Worm (Caenorhabditis elegans) whole organism, late embryonic: ENCODE results near the gene pha-4.

Experiments
- C38D4.7 ChIP-seq: fragments of 200-800 bp; sonication (Bioruptor generic); optimal IDR thresholded peaks from 2 replicates; lab custom pipeline; 2018; ENCODE audit warnings: mild to moderate bottlenecking, missing genetic modification characterization, moderate library complexity, missing compliant biosample characterization
- F13H6.1 ChIP-seq: sonication (generic microtip); optimal IDR thresholded peaks from 2 replicates; lab custom pipeline; 2016; ENCODE audit warnings: missing genetic modification characterization, missing compliant biosample characterization
- K09A11.1 ChIP-seq: sonication (generic microtip); optimal IDR thresholded peaks from 2 replicates; lab custom pipeline; 2017; ENCODE audit warnings: antibody characterized with exemption, mild to moderate bottlenecking, missing genetic modification characterization, missing compliant biosample characterization; ENCODE audit not compliant: insufficient read depth
- T23F11.4 ChIP-seq: fragments of 200-800 bp; sonication (Bioruptor generic); optimal IDR thresholded peaks from 2 replicates; lab custom pipeline; 2018; ENCODE audit warnings: mild to moderate bottlenecking, missing genetic modification characterization, missing compliant biosample characterization
- Y22D7AL.16 ChIP-seq: sonication (generic microtip); optimal IDR thresholded peaks from 2 replicates; lab custom pipeline; 2016; ENCODE audit warnings: missing genetic modification characterization, missing compliant biosample characterization
- ahr-1 ChIP-seq: sonication (generic microtip); optimal IDR thresholded peaks from 2 replicates; lab custom pipeline; 2016; ENCODE audit warnings: missing genetic modification characterization, missing compliant biosample characterization
- ama-1 ChIP-seq: fragments of 150-350 bp; optimal IDR thresholded peaks from 2 replicates; lab custom pipeline; 2014
- ceh-14 ChIP-seq: sonication (generic microtip); optimal IDR thresholded peaks from 2 replicates; lab custom pipeline; 2016; ENCODE audit warnings: missing genotype, missing genetic modification characterization, missing compliant biosample characterization
- ceh-19 ChIP-seq: fragments of 200-800 bp; sonication (Bioruptor generic); optimal IDR thresholded peaks from 2 replicates; lab custom pipeline; 2018; ENCODE audit warnings: mild to moderate bottlenecking, missing genetic modification characterization, missing compliant biosample characterization
- ceh-2 ChIP-seq: sonication (generic microtip); optimal IDR thresholded peaks from 2 replicates; lab custom pipeline; 2016; ENCODE audit warnings: missing genotype, missing genetic modification characterization, missing compliant biosample characterization
- ceh-22 ChIP-seq: sonication (generic microtip); optimal IDR thresholded peaks from 2 replicates; lab custom pipeline; 2017; ENCODE audit warnings: missing biosample characterization, missing genetic modification characterization
- ceh-24 ChIP-seq: sonication (generic microtip); optimal IDR thresholded peaks from 2 replicates; lab custom pipeline; 2016; ENCODE audit warnings: mild to moderate bottlenecking, missing genetic modification characterization, missing compliant biosample characterization
- ceh-31 ChIP-seq: sonication (generic microtip); optimal IDR thresholded peaks from 2 replicates; lab custom pipeline; 2016; ENCODE audit warnings: missing genetic modification characterization, missing compliant biosample characterization
- ceh-34 ChIP-seq: sonication (generic microtip); optimal IDR thresholded peaks from 2 replicates; lab custom pipeline; 2016; ENCODE audit warnings: mild to moderate bottlenecking, missing genetic modification characterization, missing compliant biosample characterization
- ceh-45 ChIP-seq: fragments of 200-800 bp; sonication (Bioruptor generic); IDR thresholded peaks from 2 replicates; pipeline ENCODE4 v1.3.6; 2022; ENCODE audit warnings: missing genetic modification reagents, missing genetic modification characterization, missing compliant biosample characterization
- ceh-48 ChIP-seq: sonication (generic microtip); optimal IDR thresholded peaks from 2 replicates; lab custom pipeline; 2016; ENCODE audit warnings: missing genetic modification characterization, inconsistent platforms, missing compliant biosample characterization
- ceh-9 ChIP-seq: sonication (generic microtip); optimal IDR thresholded peaks from 2 replicates; lab custom pipeline; 2016; ENCODE audit warnings: mild to moderate bottlenecking, missing genetic modification characterization, inconsistent platforms, missing compliant biosample characterization
- che-1 ChIP-seq: sonication (generic microtip); optimal IDR thresholded peaks from 2 replicates; lab custom pipeline; 2016; ENCODE audit warnings: mild to moderate bottlenecking, missing genetic modification characterization, missing compliant biosample characterization
- dmd-4 ChIP-seq: sonication (generic microtip); optimal IDR thresholded peaks from 2 replicates; lab custom pipeline; 2016; ENCODE audit warnings: borderline replicate concordance, missing genetic modification characterization, missing compliant biosample characterization
- dve-1 ChIP-seq: sonication (generic microtip); optimal IDR thresholded peaks from 2 replicates; lab custom pipeline; 2017; ENCODE audit warnings: antibody characterized with exemption, mild to moderate bottlenecking, missing genetic modification characterization, missing compliant biosample characterization
- elt-2 ChIP-seq: sonication (generic microtip); optimal IDR thresholded peaks from 2 replicates; lab custom pipeline; 2016; ENCODE audit warnings: missing genetic modification reagents, missing genetic modification characterization, missing compliant biosample characterization
- elt-4 ChIP-seq: sonication (generic microtip); optimal IDR thresholded peaks from 2 replicates; lab custom pipeline; 2016; ENCODE audit warnings: missing genetic modification characterization, missing compliant biosample characterization
- ets-4 ChIP-seq: sonication (generic microtip); optimal IDR thresholded peaks from 2 replicates; lab custom pipeline; 2016; ENCODE audit warnings: missing genetic modification characterization, missing compliant biosample characterization
- fax-1 ChIP-seq: sonication (generic microtip); optimal IDR thresholded peaks from 2 replicates; lab custom pipeline; 2016; ENCODE audit warnings: missing genotype, missing genetic modification characterization, missing compliant biosample characterization
- fkh-10 ChIP-seq: fragments of 150-350 bp; optimal IDR thresholded peaks from 2 replicates; lab custom pipeline; 2014; ENCODE audit warnings: missing biosample characterization, missing genetic modification reagents, missing genetic modification characterization
- fkh-6 ChIP-seq: sonication (generic microtip); optimal IDR thresholded peaks from 2 replicates; lab custom pipeline; 2016; ENCODE audit warnings: missing genetic modification characterization, missing compliant biosample characterization
- hlh-13 ChIP-seq: fragments of 200-800 bp; sonication (Bioruptor generic); optimal IDR thresholded peaks from 2 replicates; lab custom pipeline; 2018; ENCODE audit warnings: mild to moderate bottlenecking, missing genetic modification characterization, missing compliant biosample characterization
- hlh-15 ChIP-seq: sonication (generic microtip); optimal IDR thresholded peaks from 2 replicates; lab custom pipeline; 2016; ENCODE audit warnings: missing genetic modification characterization, missing compliant biosample characterization
- hlh-6 ChIP-seq: sonication (generic microtip); optimal IDR thresholded peaks from 2 replicates; lab custom pipeline; 2016; ENCODE audit warnings: missing genotype, missing genetic modification characterization, missing compliant biosample characterization
- hlh-8 ChIP-seq: sonication (generic microtip); optimal IDR thresholded peaks from 2 replicates; lab custom pipeline; 2016; ENCODE audit warnings: missing genotype, missing genetic modification characterization, missing compliant biosample characterization
- lim-6 ChIP-seq: sonication (generic microtip); optimal IDR thresholded peaks from 2 replicates; lab custom pipeline; 2016; ENCODE audit warnings: missing genetic modification characterization, missing compliant biosample characterization
- madf-2 ChIP-seq: sonication (generic microtip); optimal IDR thresholded peaks from 2 replicates; lab custom pipeline; 2017; ENCODE audit warnings: missing genetic modification characterization, missing compliant biosample characterization
- mec-3 ChIP-seq: sonication (generic microtip); optimal IDR thresholded peaks from 2 replicates; lab custom pipeline; 2016; ENCODE audit warnings: borderline replicate concordance, missing genetic modification characterization, missing compliant biosample characterization
- nfya-1 ChIP-seq: sonication (generic microtip); optimal IDR thresholded peaks from 2 replicates; lab custom pipeline; 2017; ENCODE audit warnings: missing genetic modification characterization, mild to moderate bottlenecking, missing compliant biosample characterization, antibody characterized with exemption, moderate library complexity
- nhr-11 ChIP-seq: fragments of 150-350 bp; optimal IDR thresholded peaks from 2 replicates; lab custom pipeline; 2014; ENCODE audit warnings: missing biosample characterization, missing genetic modification characterization
- npax-4 ChIP-seq: sonication (generic microtip); optimal IDR thresholded peaks from 2 replicates; lab custom pipeline; 2016; ENCODE audit warnings: missing genetic modification characterization, missing compliant biosample characterization
- pag-3 ChIP-seq: sonication (generic microtip); optimal IDR thresholded peaks from 2 replicates; lab custom pipeline; 2016; ENCODE audit warnings: missing compliant biosample characterization, missing genetic modification characterization, borderline replicate concordance
- pax-1 ChIP-seq: fragments of 150-350 bp; optimal IDR thresholded peaks from 2 replicates; lab custom pipeline; 2014; ENCODE audit warnings: missing biosample characterization, missing genetic modification characterization
- pha-2 ChIP-seq: sonication (generic microtip); optimal IDR thresholded peaks from 2 replicates; lab custom pipeline; 2017; ENCODE audit warnings: mild to moderate bottlenecking, missing genetic modification characterization, missing compliant biosample characterization
- pha-4 ChIP-seq: fragments of 150-350 bp; optimal IDR thresholded peaks from 2 replicates; lab custom pipeline; 2018; ENCODE audit warnings: missing biosample characterization, missing genetic modification reagents, missing genetic modification characterization
- pqm-1 ChIP-seq: sonication (generic microtip); optimal IDR thresholded peaks from 2 replicates; lab custom pipeline; 2016; ENCODE audit warnings: missing genetic modification characterization, missing compliant biosample characterization
- pros-1 ChIP-seq: fragments of 150-350 bp; optimal IDR thresholded peaks from 2 replicates; lab custom pipeline; 2014; ENCODE audit warnings: missing biosample characterization, missing genetic modification reagents, missing genetic modification characterization
- ref-2 ChIP-seq: sonication (generic microtip); optimal IDR thresholded peaks from 2 replicates; lab custom pipeline; 2016; ENCODE audit warnings: missing genetic modification characterization, missing compliant biosample characterization
- sdc-2 ChIP-seq: sonication (generic microtip); optimal IDR thresholded peaks from 2 replicates; lab custom pipeline; 2016; ENCODE audit warnings: missing genotype, missing genetic modification characterization, missing compliant biosample characterization
- sox-2 ChIP-seq: fragments of 200-800 bp; sonication (Bioruptor generic); IDR thresholded peaks from 2 replicates; pipeline ENCODE4 v1.3.6; 2022; ENCODE audit warnings: missing genetic modification reagents, missing genetic modification characterization, missing compliant biosample characterization
- sox-4 ChIP-seq: sonication (generic microtip); optimal IDR thresholded peaks from 2 replicates; lab custom pipeline; 2017; ENCODE audit warnings: mild to moderate bottlenecking, missing genetic modification characterization, inconsistent platforms, missing compliant biosample characterization
- syd-9 ChIP-seq: sonication (generic microtip); optimal IDR thresholded peaks from 2 replicates; lab custom pipeline; 2016; ENCODE audit warnings: mild to moderate bottlenecking, missing genetic modification characterization, moderate library complexity, missing compliant biosample characterization
- tbx-2 ChIP-seq: sonication (generic microtip); optimal IDR thresholded peaks from 2 replicates; lab custom pipeline; 2016; ENCODE audit warnings: missing genetic modification characterization, missing compliant biosample characterization
- ttx-3 ChIP-seq: sonication (generic microtip); optimal IDR thresholded peaks from 2 replicates; lab custom pipeline; 2016; ENCODE audit warnings: missing genetic modification reagents, missing genetic modification characterization, missing compliant biosample characterization
- unc-3 ChIP-seq, 2 experiments: fragments of 200-800 bp in 1 of 2; sonication (Bioruptor generic) in 1 of 2; sonication (generic microtip) in 1 of 2; conservative IDR thresholded peaks in 1 of 2; optimal IDR thresholded peaks in 1 of 2; 2 replicates each; pipeline versions ENCODE4 v1.3.6 to Lab custom; 2016 to 2022; ENCODE audit warnings: missing compliant biosample characterization in 2 of 2, missing genetic modification characterization in 2 of 2, missing genetic modification reagents in 1 of 2
- unc-42 ChIP-seq: sonication (generic microtip); optimal IDR thresholded peaks from 2 replicates; lab custom pipeline; 2016; ENCODE audit warnings: missing genotype, missing genetic modification characterization, missing compliant biosample characterization
- unc-55 ChIP-seq: sonication (generic microtip); optimal IDR thresholded peaks from 2 replicates; lab custom pipeline; 2017; ENCODE audit warnings: missing biosample characterization, missing genetic modification reagents, missing genetic modification characterization
- unc-86 ChIP-seq: sonication (generic microtip); optimal IDR thresholded peaks from 2 replicates; lab custom pipeline; 2016; ENCODE audit warnings: missing genetic modification characterization, missing compliant biosample characterization
- zip-5 ChIP-seq: sonication (generic microtip); optimal IDR thresholded peaks from 2 replicates; lab custom pipeline; 2016; ENCODE audit warnings: missing genetic modification characterization, missing compliant biosample characterization

Gene pha-4

ce11 chrV:20789105-20789504 lies 36.3 kb downstream of the pha-4 start, which contains the start of gene tpan-1:
Gene tpan-1, plus strand, starts transcription at chrV:20789502.
- TF ChIP-seq ceh-34 (tag; lab: Kevin White, UChicago) (no peak), F13H6.1 (tag; lab: Kevin White, UChicago) (no peak), ceh-31 (tag; lab: Kevin White, UChicago) (peak; percentile 78), pros-1 (tag; lab: Kevin White, UChicago) (no peak), hlh-6 (tag; lab: Kevin White, UChicago) (no peak), unc-55 (GFP tag; lab: Kevin White, UChicago) (no peak), K09A11.1 (tag; lab: Kevin White, UChicago) (no peak), Y22D7AL.16 (no peak), syd-9 (tag; lab: Kevin White, UChicago) (no peak), ceh-9 (tag; lab: Kevin White, UChicago) (no peak), pqm-1 (tag; lab: Kevin White, UChicago) (no peak), pha-4 (tag; lab: Kevin White, UChicago) (no peak), ets-4 (tag; lab: Kevin White, UChicago) (no peak), dmd-4 (tag; lab: Kevin White, UChicago) (no peak), ceh-24 (tag; lab: Kevin White, UChicago) (no peak), ceh-48 (tag; lab: Kevin White, UChicago) (peak; percentile 83), unc-3 (GFP tag; conservative IDR thresholded peaks at IDR 0.05; lab: Robert Waterston, UW) (no peak), unc-3 (tag; optimal IDR thresholded peaks at IDR 0.05; lab: Kevin White, UChicago) (no peak), ceh-14 (peak; percentile 58), mec-3 (no peak), pag-3 (no peak), ceh-2 (tag; lab: Kevin White, UChicago) (no peak), nfya-1 (tag; lab: Kevin White, UChicago) (peak; percentile 48), ceh-19 (GFP tag; lab: Kevin White, UChicago) (peak; percentile 62), sox-2 (GFP tag; lab: Robert Waterston, UW) (no peak), elt-4 (tag; lab: Kevin White, UChicago) (peak; percentile 28), hlh-13 (GFP tag; lab: Kevin White, UChicago) (no peak), ttx-3 (tag; lab: Kevin White, UChicago) (no peak), elt-2 (tag; lab: Kevin White, UChicago) (no peak), ref-2 (tag; lab: Kevin White, UChicago) (peak; percentile 12), zip-5 (tag; lab: Kevin White, UChicago) (no peak), sox-4 (peak; percentile 8), nhr-11 (tag; lab: Kevin White, UChicago) (no peak), unc-42 (tag; lab: Kevin White, UChicago) (peak; percentile 97), fkh-10 (GFP tag; lab: Kevin White, UChicago) (no peak), ama-1 (lab: Kevin White, UChicago) (no peak), dve-1 (tag; lab: Kevin White, UChicago) (no peak), pax-1 (tag; lab: Kevin White, UChicago) (no peak), unc-86 (no peak), fax-1 (tag; lab: Kevin White, UChicago) (no peak), lim-6 (no peak), ceh-45 (GFP tag; lab: Robert Waterston, UW) (no peak), madf-2 (no peak), che-1 (tag; lab: Kevin White, UChicago) (no peak), hlh-8 (tag; lab: Kevin White, UChicago) (no peak), sdc-2 (no peak), tbx-2 (tag; lab: Kevin White, UChicago) (peak; percentile 54), hlh-15 (no peak), T23F11.4 (no peak), fkh-6 (tag; lab: Kevin White, UChicago) (no peak), npax-4 (no peak), ahr-1 (no peak), C38D4.7 (GFP tag; lab: Kevin White, UChicago) (no peak), ceh-22 (tag; lab: Kevin White, UChicago) (no peak), pha-2 (tag; lab: Kevin White, UChicago) (no peak)
